Worm (Caenorhabditis elegans) whole organism, L2 larva: ENCODE data around the gene unc-30.

Experiments used
- C34F6.9 ChIP-seq: fragments of 150-350 bp; optimal IDR thresholded peaks from 2 replicates; lab custom pipeline; 2014; ENCODE audit warnings: missing biosample characterization, missing genetic modification characterization
- F13H6.1 ChIP-seq: sonication (generic microtip); optimal IDR thresholded peaks from 2 replicates; lab custom pipeline; 2016; ENCODE audit warnings: missing genetic modification characterization, missing compliant biosample characterization
- ZK546.5 ChIP-seq: sonication (generic microtip); optimal IDR thresholded peaks from 2 replicates; lab custom pipeline; 2017; ENCODE audit warnings: missing biosample characterization, missing genetic modification characterization
- alr-1 ChIP-seq: fragments of 150-350 bp; optimal IDR thresholded peaks from 2 replicates; lab custom pipeline; 2014; ENCODE audit warnings: missing biosample characterization, missing genetic modification characterization
- aly-2 ChIP-seq: fragments of 150-350 bp; optimal IDR thresholded peaks from 2 replicates; lab custom pipeline; 2014; ENCODE audit warnings: missing biosample characterization, missing genetic modification characterization
- ama-1 ChIP-seq: fragments of 150-350 bp; optimal IDR thresholded peaks from 2 replicates; lab custom pipeline; 2018; ENCODE audit warnings: inconsistent platforms
- blmp-1 ChIP-seq: sonication (generic microtip); optimal IDR thresholded peaks from 2 replicates; lab custom pipeline; 2017; ENCODE audit warnings: missing genetic modification characterization, mild to moderate bottlenecking, missing compliant biosample characterization, antibody characterized with exemption, moderate library complexity; ENCODE audit not compliant: insufficient read depth
- ceh-16 ChIP-seq: fragments of 150-350 bp; optimal IDR thresholded peaks from 2 replicates; lab custom pipeline; 2014; ENCODE audit warnings: missing biosample characterization, missing genetic modification characterization
- ceh-82 ChIP-seq: fragments of 150-350 bp; optimal IDR thresholded peaks from 2 replicates; lab custom pipeline; 2014; ENCODE audit warnings: missing biosample characterization, missing genetic modification characterization
- dmd-4 ChIP-seq: sonication (generic microtip); optimal IDR thresholded peaks from 2 replicates; lab custom pipeline; 2017; ENCODE audit warnings: missing biosample characterization, missing genetic modification characterization
- egl-27 ChIP-seq: sonication (generic microtip); optimal IDR thresholded peaks from 3 replicates; lab custom pipeline; 2017; ENCODE audit warnings: missing biosample characterization, missing genetic modification reagents, missing genetic modification characterization
- elt-1 ChIP-seq: fragments of 150-350 bp; optimal IDR thresholded peaks from 2 replicates; lab custom pipeline; 2014; ENCODE audit warnings: missing biosample characterization, missing genetic modification characterization
- gmeb-1 ChIP-seq: fragments of 150-350 bp; optimal IDR thresholded peaks from 2 replicates; lab custom pipeline; 2014; ENCODE audit warnings: missing biosample characterization, missing genetic modification characterization
- lin-11 ChIP-seq: fragments of 150-350 bp; sonication (generic microtip); optimal IDR thresholded peaks from 2 replicates; lab custom pipeline; 2014; ENCODE audit warnings: missing biosample characterization, missing genetic modification characterization, inconsistent platforms, mixed read lengths
- lin-13 ChIP-seq: fragments of 150-350 bp; optimal IDR thresholded peaks from 2 replicates; lab custom pipeline; 2014; ENCODE audit warnings: missing biosample characterization, missing genetic modification reagents, missing genetic modification characterization
- lin-39 ChIP-seq: fragments of 150-350 bp; optimal IDR thresholded peaks from 2 replicates; lab custom pipeline; 2014; ENCODE audit warnings: missing biosample characterization, missing genetic modification reagents, missing genetic modification characterization
- lsy-2 ChIP-seq, 2 experiments: fragments of 150-350 bp in 1 of 2; sonication (generic microtip) in 1 of 2; optimal IDR thresholded peaks; 2 replicates each; lab custom pipeline; 2014 to 2017; ENCODE audit warnings: missing biosample characterization in 2 of 2, missing genetic modification characterization in 2 of 2
- mbf-1 ChIP-seq: sonication (generic microtip); optimal IDR thresholded peaks from 2 replicates; lab custom pipeline; 2017; ENCODE audit warnings: missing biosample characterization, missing genetic modification characterization
- mdl-1 ChIP-seq, 2 experiments: fragments of 150-350 bp in 1 of 2; sonication (generic microtip) in 1 of 2; optimal IDR thresholded peaks; 2 replicates each; lab custom pipeline; 2017; ENCODE audit warnings: missing biosample characterization in 2 of 2, missing genetic modification characterization in 2 of 2
- nhr-10 ChIP-seq: sonication (generic microtip); optimal IDR thresholded peaks from 2 replicates; lab custom pipeline; 2017; ENCODE audit warnings: missing biosample characterization, missing genetic modification characterization
- nhr-11 ChIP-seq: fragments of 150-350 bp; optimal IDR thresholded peaks from 2 replicates; lab custom pipeline; 2014; ENCODE audit warnings: missing biosample characterization, missing genetic modification characterization
- nhr-129 ChIP-seq: fragments of 150-350 bp; optimal IDR thresholded peaks from 2 replicates; lab custom pipeline; 2014; ENCODE audit warnings: missing biosample characterization, missing genetic modification characterization
- nhr-21 ChIP-seq: fragments of 150-350 bp; optimal IDR thresholded peaks from 2 replicates; lab custom pipeline; 2014; ENCODE audit warnings: missing biosample characterization, missing genetic modification characterization
- nhr-237 ChIP-seq: fragments of 150-350 bp; optimal IDR thresholded peaks from 2 replicates; lab custom pipeline; 2014; ENCODE audit warnings: missing biosample characterization, missing genetic modification characterization
- nhr-25 ChIP-seq: fragments of 150-350 bp; sonication (generic microtip); optimal IDR thresholded peaks from 3 replicates; lab custom pipeline; 2014; ENCODE audit warnings: missing biosample characterization, missing genetic modification characterization
- nhr-6 ChIP-seq: fragments of 150-350 bp; optimal IDR thresholded peaks from 2 replicates; lab custom pipeline; 2014; ENCODE audit warnings: missing biosample characterization, missing genetic modification characterization
- nhr-77 ChIP-seq: fragments of 150-350 bp; optimal IDR thresholded peaks from 2 replicates; lab custom pipeline; 2014; ENCODE audit warnings: missing biosample characterization, missing genetic modification characterization
- peb-1 ChIP-seq: fragments of 150-350 bp; optimal IDR thresholded peaks from 2 replicates; lab custom pipeline; 2014; ENCODE audit warnings: missing biosample characterization, missing genetic modification characterization
- sma-3 ChIP-seq: sonication (generic microtip); optimal IDR thresholded peaks from 2 replicates; lab custom pipeline; 2016; ENCODE audit warnings: missing genetic modification reagents, missing genetic modification characterization, missing compliant biosample characterization
- snpc-4 ChIP-seq: fragments of 150-350 bp; optimal IDR thresholded peaks from 2 replicates; lab custom pipeline; 2014; ENCODE audit warnings: missing biosample characterization, missing genetic modification characterization
- unc-55 ChIP-seq: fragments of 150-350 bp; sonication (generic microtip); optimal IDR thresholded peaks from 3 replicates; lab custom pipeline; 2014; ENCODE audit warnings: missing biosample characterization, missing genetic modification reagents, missing genetic modification characterization
- unc-62 ChIP-seq: fragments of 150-350 bp; optimal IDR thresholded peaks from 2 replicates; lab custom pipeline; 2014; ENCODE audit warnings: missing biosample characterization, missing genetic modification reagents, missing genetic modification characterization
- ztf-1 ChIP-seq: fragments of 200-800 bp; sonication (Bioruptor generic); conservative IDR thresholded peaks from 2 replicates; pipeline ENCODE4 v1.3.6; 2022; ENCODE audit warnings: missing genetic modification characterization, missing compliant biosample characterization
- ztf-11 ChIP-seq: sonication (generic microtip); optimal IDR thresholded peaks from 2 replicates; lab custom pipeline; 2017; ENCODE audit warnings: missing biosample characterization, missing genetic modification characterization
- ztf-4 ChIP-seq: fragments of 150-350 bp; optimal IDR thresholded peaks from 2 replicates; lab custom pipeline; 2014; ENCODE audit warnings: missing biosample characterization, missing genetic modification characterization

unc-30 gene

DNA sequence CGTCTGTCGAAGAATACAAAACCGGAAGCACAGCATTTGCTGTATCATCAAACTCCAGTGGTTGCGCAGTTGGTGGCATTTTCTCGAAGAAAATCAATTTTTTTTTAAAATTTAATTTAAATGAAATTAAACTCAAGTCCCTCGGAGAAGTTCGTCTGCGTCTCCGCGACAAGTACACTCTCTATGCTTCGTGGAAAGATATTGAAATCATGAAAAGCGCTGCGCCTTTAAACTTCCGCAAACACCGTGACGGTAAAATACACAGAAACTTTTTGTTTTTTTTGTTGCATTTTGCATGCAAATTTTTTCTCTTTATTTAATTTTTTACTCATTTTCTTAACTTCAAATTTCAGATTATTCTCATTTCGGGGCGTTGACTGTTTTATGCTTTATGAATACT lies 20.1 kb upstream of the unc-30 start, which contains the start of the genes dli-1, tin-9.2 and exos-4.1 (continued):
- TF ChIP-seq elt-1 (tag; lab: Kevin White, UChicago): no peak
- TF ChIP-seq nhr-129 (tag; lab: Kevin White, UChicago): peak; percentile 90
- TF ChIP-seq dmd-4 (tag; lab: Kevin White, UChicago): no peak
- no peak for TF ChIP-seq ztf-1 (GFP tag; lab: Robert Waterston, UW)
- peak; percentile 19 for TF ChIP-seq ZK546.5 (tag; lab: Kevin White, UChicago)
- no peak for TF ChIP-seq unc-62
- no peak for TF ChIP-seq ztf-4
- peak; percentile 8 for TF ChIP-seq ama-1
- peak; percentile 6 for TF ChIP-seq blmp-1 (tag; lab: Kevin White, UChicago)

- TF ChIP-seq sma-3 (no peak), lin-39 (no peak), nhr-237 (tag; lab: Kevin White, UChicago) (no peak), blmp-1 (tag; lab: Kevin White, UChicago) (no peak), ztf-1 (GFP tag; lab: Robert Waterston, UW) (no peak), aly-2 (tag; lab: Kevin White, UChicago) (no peak), nhr-21 (tag; lab: Kevin White, UChicago) (no peak), nhr-25 (tag; lab: Kevin White, UChicago) (no peak), nhr-10 (tag; lab: Kevin White, UChicago) (no peak), egl-27 (no peak), nhr-6 (no peak), lin-13 (no peak), lsy-2 (tag; optimal IDR thresholded peaks at IDR 0.05; lab: Kevin White, UChicago) (no peak), unc-62 (no peak), mbf-1 (tag; lab: Kevin White, UChicago) (no peak), alr-1 (tag; lab: Kevin White, UChicago) (no peak), ceh-82 (no peak), C34F6.9 (tag; lab: Kevin White, UChicago) (no peak), ama-1 (no peak), F13H6.1 (tag; lab: Kevin White, UChicago) (no peak)
- TF ChIP-seq, all 48 proteins: peak for 0
Observed at ce11 chrIV:13100415-13100814, 18.4 kb upstream of the unc-30 start, which contains the start of gene fask-1. fask-1 (plus strand) TSS chrIV:13100715.

DNA sequence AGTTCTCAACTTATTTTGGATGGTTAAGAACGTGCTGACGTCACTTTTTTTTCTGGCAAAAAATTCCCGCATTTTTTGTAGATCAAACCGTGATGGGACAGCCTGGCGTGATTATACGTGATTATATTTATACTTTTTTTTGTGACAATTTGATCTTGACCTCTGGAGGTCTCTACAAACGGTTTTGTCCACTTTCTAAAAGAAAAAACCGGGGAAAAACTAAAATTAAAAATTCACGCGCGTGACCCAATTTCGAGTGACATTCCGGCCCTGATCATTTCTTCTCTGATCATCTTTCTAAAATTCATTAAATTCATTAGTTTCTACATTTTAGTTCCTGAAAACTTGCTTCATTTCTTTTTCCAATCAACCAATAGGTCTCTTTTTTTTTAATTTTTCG lies 13.9 kb upstream of the unc-30 start, which contains the start of gene rde-11:
Gene rde-11 (plus strand): TSS at position 301 of the 400 bp plus-strand sequence.
- TF ChIP-seq mdl-1 (tag; optimal IDR thresholded peaks at IDR 0.05; lab: Kevin White, UChicago): no peak
- no peak for TF ChIP-seq lin-13
- no peak for TF ChIP-seq lin-11 (tag; lab: Kevin White, UChicago)
- TF ChIP-seq unc-55 (GFP tag; lab: Kevin White, UChicago): no peak
- no peak for TF ChIP-seq ceh-16
- TF ChIP-seq nhr-77 (tag; lab: Kevin White, UChicago): no peak

DNA sequence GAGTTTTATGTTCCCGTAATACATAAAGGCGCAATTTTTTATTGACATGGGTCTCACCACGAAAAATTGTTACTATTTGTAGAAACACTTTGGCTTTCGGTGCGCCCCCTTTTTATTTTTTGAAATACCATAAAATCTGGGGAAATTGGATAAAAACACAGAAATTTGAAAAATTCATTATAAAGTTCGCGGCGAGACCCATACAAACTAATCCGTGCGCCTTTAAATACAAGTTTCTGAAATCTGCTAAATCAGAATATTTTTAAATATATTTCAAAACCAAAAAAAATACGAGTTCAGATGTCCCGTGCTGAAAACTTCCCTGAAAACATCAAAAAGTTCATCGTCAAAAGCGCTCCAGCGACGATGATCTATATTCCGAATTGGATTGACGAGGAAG lies 11.4 kb upstream of the unc-30 start, which contains the start of gene B0564.2:
Gene B0564.2 (plus strand): TSS at position 301 of the 400 bp plus-strand sequence.
- no peak for TF ChIP-seq nhr-10 (tag; lab: Kevin White, UChicago)
- TF ChIP-seq ama-1: no peak
- TF ChIP-seq ceh-82: no peak
- no peak for TF ChIP-seq peb-1 (tag; lab: Kevin White, UChicago)
- no peak for TF ChIP-seq lsy-2 (tag; optimal IDR thresholded peaks at IDR 0.05; lab: Kevin White, UChicago)
- TF ChIP-seq sma-3: no peak
- TF ChIP-seq ztf-11 (tag; lab: Kevin White, UChicago): no peak
- no peak for TF ChIP-seq gmeb-1 (tag; lab: Kevin White, UChicago)
- TF ChIP-seq, all 48 proteins: peak for 0

DNA sequence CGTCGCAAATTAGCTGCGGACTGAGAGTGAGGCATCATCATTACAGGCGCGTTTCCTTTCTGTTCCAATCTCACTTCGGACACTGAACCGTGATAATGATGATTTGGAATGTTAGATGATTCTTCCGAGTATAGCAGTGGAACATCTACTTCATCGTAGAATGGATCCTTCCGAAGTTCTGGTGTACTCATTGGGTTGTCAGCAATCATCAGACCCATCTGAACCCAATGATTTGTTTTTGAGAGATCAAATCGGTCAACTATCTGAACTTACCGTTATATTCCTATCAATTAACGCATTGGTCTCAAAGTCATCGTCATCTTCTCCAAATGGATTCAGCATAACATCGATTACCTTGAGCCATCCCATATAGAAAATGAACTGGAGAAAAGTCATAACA lies 10.3 kb upstream of the unc-30 start:
- TF ChIP-seq lin-11 (tag; lab: Kevin White, UChicago): no peak
- no peak for TF ChIP-seq nhr-11 (tag; lab: Kevin White, UChicago)
- no peak for TF ChIP-seq C34F6.9 (tag; lab: Kevin White, UChicago)
- no peak for TF ChIP-seq nhr-10 (tag; lab: Kevin White, UChicago)
- no peak for TF ChIP-seq lin-13
- no peak for TF ChIP-seq nhr-25 (tag; lab: Kevin White, UChicago)
- TF ChIP-seq unc-62: no peak
- TF ChIP-seq lsy-2 (tag; optimal IDR thresholded peaks at IDR 0.05; lab: Kevin White, UChicago): no peak
- no peak for TF ChIP-seq snpc-4 (tag; lab: Kevin White, UChicago)
- no peak for TF ChIP-seq gmeb-1 (tag; lab: Kevin White, UChicago)
- no peak for TF ChIP-seq unc-55 (GFP tag; lab: Kevin White, UChicago)
- no peak for TF ChIP-seq egl-27
- TF ChIP-seq ztf-4: no peak
- no peak for TF ChIP-seq F13H6.1 (tag; lab: Kevin White, UChicago)
- TF ChIP-seq elt-1 (tag; lab: Kevin White, UChicago): no peak
- TF ChIP-seq ztf-1 (GFP tag; lab: Robert Waterston, UW): no peak
- TF ChIP-seq dmd-4 (tag; lab: Kevin White, UChicago): no peak
- no peak for TF ChIP-seq ama-1
- TF ChIP-seq, all 48 proteins: peak for 0
